Fruit fly (Drosophila melanogaster): ENCODE results near the gene CG33986.

dm6 chr3L:15553993-15554644, 29.1 kb upstream of the CG33986 start, which contains the start of gene AGO2:
- no peak for TF ChIP-seq psq (optimal IDR thresholded peaks at IDR 0.05)
- no peak for TF ChIP-seq EcR (GFP tag; optimal IDR thresholded peaks at IDR 0.05)
- TF ChIP-seq usp (GFP tag; optimal IDR thresholded peaks at IDR 0.05): no peak
- no peak for TF ChIP-seq CG8478 (optimal IDR thresholded peaks at IDR 0.05)
- no peak for TF ChIP-seq pan (optimal IDR thresholded peaks at IDR 0.05)

Measured in whole organism.